Fruit fly (Drosophila melanogaster) whole organism, adult: ENCODE measurements around the gene CG32444.

ENCODE experiments used
- CG11617 ChIP-seq: fragments of 200-800 bp; sonication (Bioruptor generic); optimal IDR thresholded peaks from 2 replicates; lab custom pipeline; 2017; ENCODE audit warnings: mild to moderate bottlenecking, missing biosample characterization, missing genetic modification reagents, missing genetic modification characterization
- CG12768 ChIP-seq: fragments of 200-800 bp; sonication (Bioruptor generic); optimal IDR thresholded peaks from 2 replicates; lab custom pipeline; 2017; ENCODE audit warnings: missing biosample characterization, missing genetic modification characterization, mild to moderate bottlenecking, moderate library complexity, missing genetic modification reagents
- CG14711 ChIP-seq: fragments of 200-800 bp; sonication (Bioruptor generic); optimal IDR thresholded peaks from 2 replicates; lab custom pipeline; 2018; ENCODE audit warnings: missing biosample characterization, mild to moderate bottlenecking, missing genetic modification characterization, moderate library complexity
- CG1620 ChIP-seq: fragments of 200-800 bp; sonication (Bioruptor generic); optimal IDR thresholded peaks from 2 replicates; lab custom pipeline; 2016; ENCODE audit warnings: missing biosample characterization, missing genetic modification characterization
- CG33017 ChIP-seq: fragments of 200-800 bp; sonication (Bioruptor generic); optimal IDR thresholded peaks from 2 replicates; lab custom pipeline; 2018; ENCODE audit warnings: missing biosample characterization, mild to moderate bottlenecking, missing genetic modification characterization, moderate library complexity
- CG5204 ChIP-seq: fragments of 200-800 bp; sonication (Bioruptor generic); optimal IDR thresholded peaks from 2 replicates; lab custom pipeline; 2016; ENCODE audit warnings: missing biosample characterization, missing genetic modification characterization
- CG7045 ChIP-seq: fragments of 200-800 bp; sonication (Bioruptor generic); optimal IDR thresholded peaks from 2 replicates; lab custom pipeline; 2017; ENCODE audit warnings: missing biosample characterization, mild to moderate bottlenecking, missing genetic modification characterization
- CG7101 ChIP-seq: fragments of 200-800 bp; sonication (Bioruptor generic); optimal IDR thresholded peaks from 2 replicates; lab custom pipeline; 2018; ENCODE audit warnings: missing biosample characterization, mild to moderate bottlenecking, missing genetic modification characterization, moderate library complexity
- Clk ChIP-seq: fragments of 200-800 bp; sonication (Bioruptor generic); optimal IDR thresholded peaks from 2 replicates; lab custom pipeline; 2017; ENCODE audit warnings: missing biosample characterization, missing genetic modification characterization
- Crg-1 ChIP-seq: fragments of 200-800 bp; sonication (Bioruptor generic); optimal IDR thresholded peaks from 2 replicates; lab custom pipeline; 2016; ENCODE audit warnings: missing biosample characterization, missing genetic modification characterization
- Hr96 ChIP-seq: fragments of 200-800 bp; sonication (Bioruptor generic); optimal IDR thresholded peaks from 2 replicates; lab custom pipeline; 2016; ENCODE audit warnings: missing biosample characterization, missing genetic modification characterization
- Mnt ChIP-seq: fragments of 200-800 bp; sonication (Bioruptor generic); optimal IDR thresholded peaks from 2 replicates; lab custom pipeline; 2016; ENCODE audit warnings: missing biosample characterization, mild to moderate bottlenecking, missing genetic modification characterization
- bab1 ChIP-seq: fragments of 200-800 bp; sonication (Bioruptor generic); optimal IDR thresholded peaks from 3 replicates; lab custom pipeline; 2019; ENCODE audit warnings: missing biosample characterization, mild to moderate bottlenecking, missing genetic modification characterization, moderate library complexity
- cic ChIP-seq: fragments of 200-800 bp; sonication (Bioruptor generic); optimal IDR thresholded peaks from 2 replicates; lab custom pipeline; 2017; ENCODE audit warnings: missing biosample characterization, mild to moderate bottlenecking, missing genetic modification characterization, moderate library complexity
- cnc ChIP-seq, 2 experiments: fragments of >200 bp; optimal IDR thresholded peaks; 2 replicates each; lab custom pipeline; 2017
- kay ChIP-seq: fragments of 200-800 bp; sonication (Bioruptor generic); peaks from one replicate; lab custom pipeline; 2016; ENCODE audit warnings: missing biosample characterization, missing genetic modification characterization, borderline replicate concordance
- ovo ChIP-seq: fragments of 200-800 bp; sonication (Bioruptor generic); optimal IDR thresholded peaks from 2 replicates; lab custom pipeline; 2016; ENCODE audit warnings: missing biosample characterization, missing genetic modification characterization
- pad ChIP-seq: fragments of 200-800 bp; sonication (Bioruptor generic); optimal IDR thresholded peaks from 3 replicates; lab custom pipeline; 2017; ENCODE audit warnings: missing biosample characterization, missing genetic modification characterization, mild to moderate bottlenecking, moderate library complexity, missing genetic modification reagents
- tj ChIP-seq: fragments of 200-800 bp; sonication (Bioruptor generic); optimal IDR thresholded peaks from 3 replicates; lab custom pipeline; 2017; ENCODE audit warnings: missing biosample characterization, mild to moderate bottlenecking, missing genetic modification characterization, moderate library complexity
- toe ChIP-seq: fragments of 200-800 bp; sonication (Bioruptor generic); optimal IDR thresholded peaks from 2 replicates; lab custom pipeline; 2016; ENCODE audit warnings: missing biosample characterization, missing genetic modification characterization

Gene CG32444

dm6 chr3L:21642908-21643572 is 6.3 kb downstream of the CG32444 start:
- TF ChIP-seq CG33017 (tag; lab: Kevin White, UChicago), result no peak

- TF ChIP-seq ovo (GFP tag; lab: Kevin White, UChicago) (no peak), Clk (GFP tag; lab: Kevin White, UChicago) (no peak), cic (no peak), CG33017 (tag; lab: Kevin White, UChicago) (no peak), Crg-1 (no peak), CG7101 (tag; lab: Kevin White, UChicago) (no peak), kay (GFP tag; lab: Kevin White, UChicago) (no peak), pad (GFP tag; lab: Kevin White, UChicago) (no peak), Mnt (GFP tag; lab: Kevin White, UChicago) (no peak), Hr96 (GFP tag; lab: Kevin White, UChicago) (no peak), CG1620 (GFP tag; lab: Kevin White, UChicago) (no peak), bab1 (GFP tag; lab: Kevin White, UChicago) (no peak), toe (GFP tag; lab: Kevin White, UChicago) (no peak)
Observed at dm6 chr3L:21644176-21644575, 7.4 kb downstream of the CG32444 start.

- TF ChIP-seq CG7101 (tag; lab: Kevin White, UChicago), result no peak
- no peak for TF ChIP-seq CG12768 (GFP tag; lab: Kevin White, UChicago)
- TF ChIP-seq Mnt (GFP tag; lab: Kevin White, UChicago), result no peak
Observed at dm6 chr3L:21644607-21645006, 7.9 kb downstream of the CG32444 start, which contains the start of gene CG43980. CG43980 (plus strand) TSS chr3L:21644958.

dm6 chr3L:21645878-21646277 is 9.1 kb downstream of the CG32444 start:
- no peak for TF ChIP-seq Crg-1

- TF ChIP-seq kay (GFP tag; lab: Kevin White, UChicago) (no peak), Hr96 (GFP tag; lab: Kevin White, UChicago) (no peak), Crg-1 (no peak), toe (GFP tag; lab: Kevin White, UChicago) (no peak)
Observed at dm6 chr3L:21647853-21648252, 11.1 kb downstream of the CG32444 start.

dm6 chr3L:21651412-21651811 is 14.7 kb downstream of the CG32444 start:
- TF ChIP-seq CG7045, result no peak
- no peak for TF ChIP-seq pad (GFP tag; lab: Kevin White, UChicago)
- no peak for TF ChIP-seq kay (GFP tag; lab: Kevin White, UChicago)

- TF ChIP-seq ovo (GFP tag; lab: Kevin White, UChicago) (no peak), Hr96 (GFP tag; lab: Kevin White, UChicago) (no peak), CG33017 (tag; lab: Kevin White, UChicago) (no peak), cnc (optimal IDR thresholded peaks at IDR 0.05; lab: Kevin White, UChicago) (no peak), pad (GFP tag; lab: Kevin White, UChicago) (no peak), Mnt (GFP tag; lab: Kevin White, UChicago) (no peak), tj (GFP tag; lab: Kevin White, UChicago) (no peak), kay (GFP tag; lab: Kevin White, UChicago) (no peak), CG11617 (no peak), CG1620 (GFP tag; lab: Kevin White, UChicago) (no peak), bab1 (GFP tag; lab: Kevin White, UChicago) (no peak), Clk (GFP tag; lab: Kevin White, UChicago) (no peak), cic (no peak), CG7045 (no peak), CG5204 (no peak), Crg-1 (no peak), toe (GFP tag; lab: Kevin White, UChicago) (no peak), CG12768 (GFP tag; lab: Kevin White, UChicago) (no peak), CG14711 (tag; lab: Kevin White, UChicago) (no peak)
Observed at dm6 chr3L:21652124-21652523, 15.4 kb downstream of the CG32444 start.

dm6 chr3L:21652768-21653167 is 16.0 kb downstream of the CG32444 start:
- TF ChIP-seq toe (GFP tag; lab: Kevin White, UChicago), result peak; percentile 32
- peak; percentile 10 for TF ChIP-seq kay (GFP tag; lab: Kevin White, UChicago)
- TF ChIP-seq CG11617, result no peak
- no peak for TF ChIP-seq CG7101 (tag; lab: Kevin White, UChicago)
- TF ChIP-seq tj (GFP tag; lab: Kevin White, UChicago), result no peak
- TF ChIP-seq CG5204, result peak; percentile 47
- no peak for TF ChIP-seq Clk (GFP tag; lab: Kevin White, UChicago)
- no peak for TF ChIP-seq CG7045
- no peak for TF ChIP-seq Mnt (GFP tag; lab: Kevin White, UChicago)
- TF ChIP-seq CG1620 (GFP tag; lab: Kevin White, UChicago), result peak; percentile 50
- peak; percentile 58 for TF ChIP-seq Hr96 (GFP tag; lab: Kevin White, UChicago)
- TF ChIP-seq CG33017 (tag; lab: Kevin White, UChicago), result no peak
- TF ChIP-seq CG14711 (tag; lab: Kevin White, UChicago), result no peak
- TF ChIP-seq CG12768 (GFP tag; lab: Kevin White, UChicago), result no peak
- TF ChIP-seq pad (GFP tag; lab: Kevin White, UChicago), result no peak
- TF ChIP-seq Crg-1, result no peak
- TF ChIP-seq cnc (optimal IDR thresholded peaks at IDR 0.05; lab: Kevin White, UChicago), result no peak
- peak; percentile 67 for TF ChIP-seq bab1 (GFP tag; lab: Kevin White, UChicago)
- peak; percentile 0 for TF ChIP-seq ovo (GFP tag; lab: Kevin White, UChicago)
- TF ChIP-seq cic, result no peak
